3 worm cellular contexts compared by ENCODE assay signal in the genomic region with DNA sequence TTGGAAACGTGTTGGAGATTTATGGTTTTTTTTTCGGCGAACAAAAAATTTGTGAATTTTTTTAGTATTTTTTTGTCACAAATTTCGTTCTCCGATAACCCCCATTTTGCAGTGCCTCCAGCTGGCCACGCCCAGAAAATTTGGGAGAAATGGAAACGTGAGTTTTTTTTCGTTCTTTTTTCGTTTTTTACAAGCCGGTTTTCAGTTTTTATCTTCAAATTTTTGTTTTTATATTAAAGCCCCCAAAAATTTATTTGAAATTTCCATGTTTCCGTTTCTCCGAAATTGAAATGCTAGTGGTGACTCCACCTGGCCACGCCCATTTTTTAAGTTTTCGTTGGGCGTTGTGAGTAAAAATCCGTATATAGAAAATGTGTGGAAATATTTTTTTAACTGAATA.
TF ChIP-seq lines count a peak whose summit lies in the region.

No protein-coding gene starts in this region.

TF ChIP-seq in whole organism, L1 larva, 84 proteins besides CTCF, POLR2A, EP300 and RAD21 (continued from another document):
- peak; percentile 43 for TF ChIP-seq nhr-71 (tag; optimal IDR thresholded peaks at IDR 0.05; lab: Kevin White, UChicago)
- TF ChIP-seq nhr-47 (tag; optimal IDR thresholded peaks at IDR 0.05; lab: Kevin White, UChicago), result peak; percentile 43
- peak in 1 of 2 experiments; percentile 56 for TF ChIP-seq ztf-11 (tag; optimal IDR thresholded peaks at IDR 0.05; lab: Kevin White, UChicago)
- TF ChIP-seq sox-4 (tag; optimal IDR thresholded peaks at IDR 0.05; lab: Kevin White, UChicago), result peak; percentile 31
- TF ChIP-seq xbp-1 (tag; optimal IDR thresholded peaks at IDR 0.05; lab: Kevin White, UChicago), result peak; percentile 4
- TF ChIP-seq pax-3 (tag; optimal IDR thresholded peaks at IDR 0.05; lab: Kevin White, UChicago), result peak; percentile 33
- no peak for TF ChIP-seq pag-3 (tag; optimal IDR thresholded peaks at IDR 0.05; lab: Kevin White, UChicago; ENCODE audit: borderline replicate concordance, insufficient read depth)
- 0 out of 2 replicates have a peak, but pooled peaks have one; percentile 19 for TF ChIP-seq isw-1 (GFP tag; IDR thresholded peaks at IDR 0.05; lab: Robert Waterston, UW)
- TF ChIP-seq fkh-10 (GFP tag; optimal IDR thresholded peaks at IDR 0.05; lab: Kevin White, UChicago), result no peak
- no peak for TF ChIP-seq mdl-1 (tag; optimal IDR thresholded peaks at IDR 0.05; lab: Kevin White, UChicago)
- TF ChIP-seq fkh-4 (tag; optimal IDR thresholded peaks at IDR 0.05; lab: Kevin White, UChicago; ENCODE audit: borderline replicate concordance), result peak; percentile 44
- TF ChIP-seq efl-1 (optimal IDR thresholded peaks at IDR 0.05; lab: Kevin White, UChicago), result peak in 1 of 2 experiments; percentile 10
- TF ChIP-seq efl-1 (GFP tag; optimal IDR thresholded peaks at IDR 0.05 in 1 of 2; lab: Kevin White, UChicago), result no peak
- peak; percentile 66 for TF ChIP-seq lir-3 (tag; optimal IDR thresholded peaks at IDR 0.05; lab: Kevin White, UChicago; ENCODE audit: poor library complexity)

TF ChIP-seq in whole organism, early embryonic, 17 proteins besides CTCF, POLR2A, EP300 and RAD21 (continued from another document):
- no peak for TF ChIP-seq tbx-11 (GFP tag; IDR thresholded peaks at IDR 0.05; lab: Robert Waterston, UW)
- peak; percentile 1 for TF ChIP-seq aly-1 (tag; optimal IDR thresholded peaks at IDR 0.05; lab: Kevin White, UChicago)

TF ChIP-seq in whole organism, late embryonic, 69 proteins besides CTCF, POLR2A, EP300 and RAD21 (continued from another document):
- peak; percentile 47 for TF ChIP-seq pha-2 (tag; optimal IDR thresholded peaks at IDR 0.05; lab: Kevin White, UChicago)
- peak; percentile 78 for TF ChIP-seq F13H6.1 (tag; optimal IDR thresholded peaks at IDR 0.05; lab: Kevin White, UChicago)
- peak; percentile 2 for TF ChIP-seq ceh-18 (tag; optimal IDR thresholded peaks at IDR 0.05; lab: Kevin White, UChicago)
- TF ChIP-seq pqm-1 (tag; optimal IDR thresholded peaks at IDR 0.05; lab: Kevin White, UChicago), result peak; percentile 15
- TF ChIP-seq C08G9.2 (tag; optimal IDR thresholded peaks at IDR 0.05; lab: Kevin White, UChicago), result peak; percentile 90
- TF ChIP-seq unc-55 (GFP tag; optimal IDR thresholded peaks at IDR 0.05; lab: Kevin White, UChicago), result no peak
- peak; percentile 96 for TF ChIP-seq tbx-7 (tag; optimal IDR thresholded peaks at IDR 0.05; lab: Kevin White, UChicago)
- peak; percentile 85 for TF ChIP-seq fax-1 (tag; optimal IDR thresholded peaks at IDR 0.05; lab: Kevin White, UChicago)
- peak; percentile 93 for TF ChIP-seq ceh-2 (tag; optimal IDR thresholded peaks at IDR 0.05; lab: Kevin White, UChicago)
- peak; percentile 98 for TF ChIP-seq ceh-31 (tag; optimal IDR thresholded peaks at IDR 0.05; lab: Kevin White, UChicago)
- TF ChIP-seq ceh-24 (tag; optimal IDR thresholded peaks at IDR 0.05; lab: Kevin White, UChicago), result no peak
- peak; percentile 84 for TF ChIP-seq hlh-8 (tag; optimal IDR thresholded peaks at IDR 0.05; lab: Kevin White, UChicago)
- no peak for TF ChIP-seq elt-4 (tag; optimal IDR thresholded peaks at IDR 0.05; lab: Kevin White, UChicago)
- TF ChIP-seq sdc-2 (tag; optimal IDR thresholded peaks at IDR 0.05; lab: Kevin White, UChicago), result peak; percentile 58
- TF ChIP-seq ceh-19 (GFP tag; optimal IDR thresholded peaks at IDR 0.05; lab: Kevin White, UChicago), result no peak
- no peak for TF ChIP-seq nhr-232 (tag; optimal IDR thresholded peaks at IDR 0.05; lab: Kevin White, UChicago)
- peak; percentile 20 for TF ChIP-seq unc-86 (tag; optimal IDR thresholded peaks at IDR 0.05; lab: Kevin White, UChicago)
- TF ChIP-seq syd-9 (tag; optimal IDR thresholded peaks at IDR 0.05; lab: Kevin White, UChicago), result peak; percentile 42
- TF ChIP-seq ceh-34 (tag; optimal IDR thresholded peaks at IDR 0.05; lab: Kevin White, UChicago), result peak; percentile 64
- TF ChIP-seq pha-4 (tag; optimal IDR thresholded peaks at IDR 0.05; lab: Kevin White, UChicago), result no peak
- peak; percentile 71 for TF ChIP-seq hlh-6 (tag; optimal IDR thresholded peaks at IDR 0.05; lab: Kevin White, UChicago)
- TF ChIP-seq mec-3 (tag; optimal IDR thresholded peaks at IDR 0.05; lab: Kevin White, UChicago; ENCODE audit: borderline replicate concordance), result peak; percentile 78
- no peak for TF ChIP-seq ceh-45 (GFP tag; IDR thresholded peaks at IDR 0.05; lab: Robert Waterston, UW)
- peak; percentile 46 for TF ChIP-seq gmeb-2 (tag; optimal IDR thresholded peaks at IDR 0.05; lab: Kevin White, UChicago)
- peak; percentile 82 for TF ChIP-seq dmd-4 (tag; optimal IDR thresholded peaks at IDR 0.05; lab: Kevin White, UChicago; ENCODE audit: borderline replicate concordance)
- peak; percentile 78 for TF ChIP-seq elt-2 (tag; optimal IDR thresholded peaks at IDR 0.05; lab: Kevin White, UChicago)
- TF ChIP-seq ets-4 (tag; optimal IDR thresholded peaks at IDR 0.05; lab: Kevin White, UChicago), result peak; percentile 77
- peak; percentile 70 for TF ChIP-seq rnt-1 (tag; optimal IDR thresholded peaks at IDR 0.05; lab: Kevin White, UChicago)
- TF ChIP-seq Y22D7AL.16 (tag; optimal IDR thresholded peaks at IDR 0.05; lab: Kevin White, UChicago), result no peak
- TF ChIP-seq ztf-16 (tag; optimal IDR thresholded peaks at IDR 0.05; lab: Kevin White, UChicago), result peak; percentile 66
- no peak for TF ChIP-seq nfya-1 (tag; optimal IDR thresholded peaks at IDR 0.05; lab: Kevin White, UChicago)
- no peak for TF ChIP-seq ceh-6 (GFP tag; optimal IDR thresholded peaks at IDR 0.05; lab: Kevin White, UChicago)
- TF ChIP-seq ref-2 (tag; optimal IDR thresholded peaks at IDR 0.05; lab: Kevin White, UChicago), result peak; percentile 94
- TF ChIP-seq ahr-1 (tag; optimal IDR thresholded peaks at IDR 0.05; lab: Kevin White, UChicago), result peak; percentile 79
- TF ChIP-seq T23F11.4 (GFP tag; optimal IDR thresholded peaks at IDR 0.05; lab: Kevin White, UChicago), result no peak
- TF ChIP-seq madf-2 (tag; optimal IDR thresholded peaks at IDR 0.05; lab: Kevin White, UChicago), result no peak
- no peak for TF ChIP-seq ama-1 (optimal IDR thresholded peaks at IDR 0.05; lab: Kevin White, UChicago)
- TF ChIP-seq ttx-3 (tag; optimal IDR thresholded peaks at IDR 0.05; lab: Kevin White, UChicago), result peak; percentile 48
- peak; percentile 80 for TF ChIP-seq fkh-6 (tag; optimal IDR thresholded peaks at IDR 0.05; lab: Kevin White, UChicago)
- peak; percentile 94 for TF ChIP-seq tbx-2 (tag; optimal IDR thresholded peaks at IDR 0.05; lab: Kevin White, UChicago)
- TF ChIP-seq ceh-9 (tag; optimal IDR thresholded peaks at IDR 0.05; lab: Kevin White, UChicago), result no peak
- no peak for TF ChIP-seq dve-1 (tag; optimal IDR thresholded peaks at IDR 0.05; lab: Kevin White, UChicago)
- no peak for TF ChIP-seq ceh-22 (tag; optimal IDR thresholded peaks at IDR 0.05; lab: Kevin White, UChicago)
- TF ChIP-seq lim-6 (tag; optimal IDR thresholded peaks at IDR 0.05; lab: Kevin White, UChicago), result peak; percentile 87
